Fruit fly (Drosophila melanogaster): Measurements from ENCODE around the gene CG8032.
A peak's percentile ranks its signal among the peaks of the same experiment; 100 is the strongest.

The CG8032 gene

dm6 chr3R:8669029-8669707, 5.3 kb downstream of the CG8032 start (continued):
- TF ChIP-seq Hr3 (GFP tag; optimal IDR thresholded peaks at IDR 0.05) (peak; percentile 96), tio (GFP tag; optimal IDR thresholded peaks at IDR 0.05) (peak; percentile 95), CG2202 (tag; optimal IDR thresholded peaks at IDR 0.05) (peak; percentile 98), CG8765 (GFP tag; IDR thresholded peaks at IDR 0.05) (peak; percentile 90), CG7372 (GFP tag; IDR thresholded peaks at IDR 0.05) (peak; percentile 91), HLH54F (GFP tag; optimal IDR thresholded peaks at IDR 0.05) (peak; percentile 97), Dip3 (GFP tag; optimal IDR thresholded peaks at IDR 0.05) (peak; percentile 97), CG10431 (GFP tag; optimal IDR thresholded peaks at IDR 0.05) (peak; percentile 94), vvl (GFP tag; IDR thresholded peaks at IDR 0.05) (peak; percentile 99), CG17328 (GFP tag; IDR thresholded peaks at IDR 0.05) (peak; percentile 98), CG10209 (GFP tag; optimal IDR thresholded peaks at IDR 0.05) (peak; percentile 98), ac (GFP tag; optimal IDR thresholded peaks at IDR 0.05) (peak; percentile 95), Oli (tag; optimal IDR thresholded peaks at IDR 0.05) (peak; percentile 98), Hmx (GFP tag; optimal IDR thresholded peaks at IDR 0.05) (peak; percentile 93), Bteb2 (GFP tag; optimal IDR thresholded peaks at IDR 0.05) (peak; percentile 97), btn (GFP tag; optimal IDR thresholded peaks at IDR 0.05) (peak; percentile 95), eve (GFP tag; optimal IDR thresholded peaks at IDR 0.05) (no peak), CrebB (tag; optimal IDR thresholded peaks at IDR 0.05) (peak; percentile 98), Side (GFP tag; optimal IDR thresholded peaks at IDR 0.05) (peak; percentile 98), Gug (GFP tag; IDR thresholded peaks at IDR 0.05) (peak; percentile 92), gfzf (GFP tag; optimal IDR thresholded peaks at IDR 0.05) (peak; percentile 32), Hr51 (GFP tag; optimal IDR thresholded peaks at IDR 0.05) (peak; percentile 97 to 98), CG34376 (GFP tag; optimal IDR thresholded peaks at IDR 0.05) (peak; percentile 99), cg (GFP tag; optimal IDR thresholded peaks at IDR 0.05) (no peak), CG15696 (tag; optimal IDR thresholded peaks at IDR 0.05) (peak; percentile 93), schlank (tag; optimal IDR thresholded peaks at IDR 0.05) (peak; percentile 96), Aef1 (GFP tag; IDR thresholded peaks at IDR 0.05) (peak; percentile 91), CTCF (GFP tag; optimal IDR thresholded peaks at IDR 0.05) (peak; percentile 69), Camta (GFP tag; optimal IDR thresholded peaks at IDR 0.05) (peak; percentile 96), CG8290 (GFP tag; optimal IDR thresholded peaks at IDR 0.05) (peak; percentile 97), CG8290 (tag; optimal IDR thresholded peaks at IDR 0.05) (peak; percentile 94 to 99), Dbx (GFP tag; IDR thresholded peaks at IDR 0.05) (peak; percentile 96), CG32772 (GFP tag; IDR thresholded peaks at IDR 0.05) (peak; percentile 93), CG2129 (GFP tag; IDR thresholded peaks at IDR 0.05; ENCODE audit: partially characterized antibody) (0 out of 2 replicates have a peak, but pooled peaks have one; percentile 48), Med (GFP tag) (peak; percentile 100), Antp (GFP tag; optimal IDR thresholded peaks at IDR 0.05) (peak; percentile 96), CG7745 (tag; optimal IDR thresholded peaks at IDR 0.05) (peak; percentile 78), abd-A (tag; optimal IDR thresholded peaks at IDR 0.05) (peak; percentile 86), CG8924 (tag; optimal IDR thresholded peaks at IDR 0.05) (peak; percentile 99), Rx (GFP tag; IDR thresholded peaks at IDR 0.05) (peak; percentile 96), Ptx1 (GFP tag; IDR thresholded peaks at IDR 0.05) (peak; percentile 96), CG11247 (GFP tag; IDR thresholded peaks at IDR 0.05) (peak; percentile 93), tna (GFP tag; IDR thresholded peaks at IDR 0.05; ENCODE audit: partially characterized antibody) (no peak; the same call in none of the 2 replicates), lbe (GFP tag; optimal IDR thresholded peaks at IDR 0.05) (peak; percentile 97), ranshi (GFP tag; IDR thresholded peaks at IDR 0.05) (peak; percentile 96), CG4328 (GFP tag; optimal IDR thresholded peaks at IDR 0.05) (peak; percentile 96), NC2α (GFP tag; optimal IDR thresholded peaks at IDR 0.05) (peak; percentile 97), seq (GFP tag; IDR thresholded peaks at IDR 0.05) (peak; percentile 99), crp (GFP tag; optimal IDR thresholded peaks at IDR 0.05) (peak; percentile 32 to 77), psq (GFP tag; optimal IDR thresholded peaks at IDR 0.05) (peak; percentile 88), CG14050 (GFP tag; IDR thresholded peaks at IDR 0.05) (peak; percentile 97)
